Fruit fly (Drosophila melanogaster): Measurements from ENCODE around the gene CG17625.
A peak's percentile ranks its signal among the peaks of the same experiment; 100 is the strongest.

CG17625 gene

DNA sequence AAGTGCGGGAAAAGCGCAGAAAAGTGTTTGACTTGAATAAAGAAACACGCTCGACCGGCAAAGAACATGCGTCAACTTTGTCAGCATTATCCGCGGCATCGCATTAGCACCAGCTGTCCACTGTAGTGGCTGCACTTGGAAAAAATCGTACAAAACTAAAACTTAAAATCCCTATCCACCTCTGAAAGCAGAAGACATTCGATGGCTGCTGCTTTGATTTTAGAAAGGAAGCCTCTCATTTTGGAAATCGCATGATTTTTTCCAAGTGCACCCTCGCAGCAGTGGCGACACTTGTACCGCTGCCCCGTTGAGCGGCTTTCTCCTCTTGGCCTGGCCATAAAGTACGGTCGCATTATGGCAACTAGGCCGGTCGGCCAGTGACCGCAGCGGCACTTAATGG, 22.4 kb upstream of the CG17625 start:
- no peak for TF ChIP-seq CG14711 (tag; optimal IDR thresholded peaks at IDR 0.05)
- TF ChIP-seq CG33017 (tag; optimal IDR thresholded peaks at IDR 0.05) = no peak

dm6 chr3R:22666449-22667283, 20.0 kb upstream of the CG17625 start:
- TF ChIP-seq ovo (GFP tag; optimal IDR thresholded peaks at IDR 0.05) (peak; percentile 32), CG7101 (tag; optimal IDR thresholded peaks at IDR 0.05) (no peak), pad (GFP tag; optimal IDR thresholded peaks at IDR 0.05) (peak; percentile 94), CG1620 (GFP tag; optimal IDR thresholded peaks at IDR 0.05) (no peak), bab1 (GFP tag; optimal IDR thresholded peaks at IDR 0.05) (peak; percentile 50), cic (GFP tag; optimal IDR thresholded peaks at IDR 0.05) (no peak), cnc (optimal IDR thresholded peaks at IDR 0.05) (no peak), tj (GFP tag; optimal IDR thresholded peaks at IDR 0.05) (peak; percentile 96), Mnt (GFP tag; optimal IDR thresholded peaks at IDR 0.05) (peak; percentile 8), CG7045 (GFP tag; optimal IDR thresholded peaks at IDR 0.05) (no peak), Crg-1 (GFP tag; optimal IDR thresholded peaks at IDR 0.05) (no peak), Clk (GFP tag; optimal IDR thresholded peaks at IDR 0.05) (no peak), Hr96 (GFP tag; optimal IDR thresholded peaks at IDR 0.05) (peak; percentile 26), CG11617 (GFP tag; optimal IDR thresholded peaks at IDR 0.05) (no peak), toe (GFP tag; optimal IDR thresholded peaks at IDR 0.05) (no peak)

dm6 chr3R:22667284-22667958, 19.2 kb upstream of the CG17625 start:
- TF ChIP-seq kay (GFP tag; ENCODE audit: borderline replicate concordance) = no peak
- peak; percentile 61 for TF ChIP-seq CG5204 (GFP tag; optimal IDR thresholded peaks at IDR 0.05)
- peak; percentile 72 for TF ChIP-seq CG12768 (GFP tag; optimal IDR thresholded peaks at IDR 0.05)
- TF ChIP-seq Clk (GFP tag; optimal IDR thresholded peaks at IDR 0.05) = peak; percentile 15
- peak; percentile 92 for TF ChIP-seq bab1 (GFP tag; optimal IDR thresholded peaks at IDR 0.05)
- TF ChIP-seq tj (GFP tag; optimal IDR thresholded peaks at IDR 0.05) = no peak
- no peak for TF ChIP-seq cnc (optimal IDR thresholded peaks at IDR 0.05)
- peak; percentile 69 for TF ChIP-seq Hr96 (GFP tag; optimal IDR thresholded peaks at IDR 0.05)
- peak; percentile 74 for TF ChIP-seq CG7101 (tag; optimal IDR thresholded peaks at IDR 0.05)
- peak; percentile 84 for TF ChIP-seq CG7045 (GFP tag; optimal IDR thresholded peaks at IDR 0.05)
- peak; percentile 60 for TF ChIP-seq CG11617 (GFP tag; optimal IDR thresholded peaks at IDR 0.05)
- no peak for TF ChIP-seq cic (GFP tag; optimal IDR thresholded peaks at IDR 0.05)
- TF ChIP-seq Crg-1 (GFP tag; optimal IDR thresholded peaks at IDR 0.05) = peak; percentile 48
- TF ChIP-seq CG1620 (GFP tag; optimal IDR thresholded peaks at IDR 0.05) = peak; percentile 12
- peak; percentile 84 for TF ChIP-seq CG14711 (tag; optimal IDR thresholded peaks at IDR 0.05)
- peak; percentile 41 for TF ChIP-seq CG33017 (tag; optimal IDR thresholded peaks at IDR 0.05)
- peak; percentile 54 for TF ChIP-seq toe (GFP tag; optimal IDR thresholded peaks at IDR 0.05)
- peak; percentile 5 for TF ChIP-seq Mnt (GFP tag; optimal IDR thresholded peaks at IDR 0.05)
- TF ChIP-seq ovo (GFP tag; optimal IDR thresholded peaks at IDR 0.05) = no peak
- peak; percentile 76 for TF ChIP-seq pad (GFP tag; optimal IDR thresholded peaks at IDR 0.05)

DNA sequence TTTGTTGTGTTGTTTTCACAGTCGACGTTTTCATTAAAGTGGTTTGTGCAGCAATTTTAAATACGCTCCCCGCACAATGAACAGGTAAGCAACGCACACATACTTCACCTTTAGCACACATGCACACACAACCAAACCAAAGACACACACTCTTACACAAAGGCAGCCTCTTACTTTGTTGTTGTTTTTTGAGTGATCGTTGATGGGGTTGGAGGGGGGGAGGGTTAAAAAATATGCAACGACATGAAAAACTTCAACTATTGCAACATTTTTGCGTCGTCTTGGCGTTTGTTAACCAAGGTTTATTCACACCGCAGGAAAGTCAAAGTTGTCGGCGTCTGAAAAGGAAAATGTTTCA, 18.7 kb upstream of the CG17625 start:
- TF ChIP-seq tj (GFP tag; optimal IDR thresholded peaks at IDR 0.05) (peak; percentile 95), cnc (optimal IDR thresholded peaks at IDR 0.05) (no peak)

dm6 chr3R:22668622-22669021, 18.0 kb upstream of the CG17625 start:
- TF ChIP-seq Hr96 (GFP tag; optimal IDR thresholded peaks at IDR 0.05) (no peak), bab1 (GFP tag; optimal IDR thresholded peaks at IDR 0.05) (no peak), ovo (GFP tag; optimal IDR thresholded peaks at IDR 0.05) (no peak), Crg-1 (GFP tag; optimal IDR thresholded peaks at IDR 0.05) (no peak), CG33017 (tag; optimal IDR thresholded peaks at IDR 0.05) (no peak), toe (GFP tag; optimal IDR thresholded peaks at IDR 0.05) (no peak), CG7101 (tag; optimal IDR thresholded peaks at IDR 0.05) (no peak)

dm6 chr3R:22669121-22669520, 17.5 kb upstream of the CG17625 start:
- TF ChIP-seq cic (GFP tag; optimal IDR thresholded peaks at IDR 0.05) = peak; percentile 13
- TF ChIP-seq CG12768 (GFP tag; optimal IDR thresholded peaks at IDR 0.05) = peak; percentile 21
- TF ChIP-seq CG11617 (GFP tag; optimal IDR thresholded peaks at IDR 0.05) = no peak
- TF ChIP-seq CG7101 (tag; optimal IDR thresholded peaks at IDR 0.05) = no peak
- TF ChIP-seq CG14711 (tag; optimal IDR thresholded peaks at IDR 0.05) = no peak

DNA sequence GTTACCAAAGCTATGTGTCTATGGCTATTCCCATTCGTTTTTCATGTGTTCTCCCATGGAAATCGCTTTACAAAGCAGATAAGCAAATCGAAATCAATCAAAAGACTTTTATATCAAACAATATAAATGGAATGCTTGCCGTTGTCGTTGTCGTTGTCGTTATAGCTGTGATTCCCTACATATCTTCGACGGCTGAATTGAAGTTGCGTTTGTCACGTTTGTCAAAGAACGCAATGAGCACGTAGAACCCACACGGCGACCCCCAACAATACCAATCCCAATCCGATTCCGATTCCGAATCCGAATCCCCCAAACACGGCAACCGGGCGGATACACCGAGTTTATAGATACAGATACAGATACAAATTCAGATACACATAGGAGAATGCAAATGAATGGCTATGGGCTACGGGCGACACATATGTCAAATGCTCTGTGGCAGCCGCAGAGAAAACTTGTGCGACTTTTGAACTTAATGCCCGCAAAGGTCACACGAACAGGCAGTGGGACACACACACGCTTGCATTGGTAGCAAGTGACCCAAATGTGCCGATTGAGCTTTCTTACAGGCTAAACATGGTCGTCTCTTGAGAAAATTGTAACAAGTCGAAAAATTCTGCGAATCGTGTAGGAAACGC, 16.7 kb upstream of the CG17625 start:
- no peak for TF ChIP-seq CG12768 (GFP tag; optimal IDR thresholded peaks at IDR 0.05)
- TF ChIP-seq CG7101 (tag; optimal IDR thresholded peaks at IDR 0.05) = no peak

All from whole organism, adult.